Fruit fly (Drosophila melanogaster): ENCODE measurements around the gene CG13893.

DNA sequence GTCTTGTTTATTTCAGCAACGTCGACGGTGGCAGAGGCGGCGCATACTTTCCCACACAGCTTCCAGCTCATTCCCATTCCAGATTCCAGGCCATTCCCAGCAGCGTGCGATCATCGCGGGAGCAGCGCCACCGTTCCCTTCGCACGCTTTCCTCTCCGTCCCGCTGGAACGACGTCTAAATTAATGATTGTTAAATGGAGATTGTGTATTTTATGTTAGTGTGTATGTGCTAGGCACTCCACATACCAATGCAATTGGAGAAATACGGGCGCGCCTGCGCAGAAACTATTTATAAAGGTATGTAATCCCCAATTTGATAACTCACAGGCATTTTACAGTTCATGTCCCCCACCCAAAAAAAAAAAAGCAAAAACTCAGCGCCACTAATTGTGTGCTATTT, 37.6 kb upstream of the CG13893 start:
- TF ChIP-seq OdsH (GFP tag; optimal IDR thresholded peaks at IDR 0.05) = no peak
- no peak for TF ChIP-seq Gug (GFP tag; IDR thresholded peaks at IDR 0.05)

All from whole organism, prepupa.